Worm (Caenorhabditis elegans) whole organism, dauer: Measurements from ENCODE around the gene str-90.

ENCODE experiments used
- unc-62 ChIP-seq: sonication (generic microtip); optimal IDR thresholded peaks from 2 replicates; lab custom pipeline; 2017; ENCODE audit warnings: missing biosample characterization, missing genetic modification reagents, missing genetic modification characterization

str-90 gene

ce11 chrV:8155743-8156142 lies 52.7 kb downstream of the str-90 start:
- TF ChIP-seq unc-62 (GFP tag; lab: Kevin White, UChicago): no peak
